Fruit fly (Drosophila melanogaster): ENCODE data around the gene LysP.
A peak's percentile ranks its signal among the peaks of the same experiment; 100 is the strongest.

The LysP gene

dm6 chr3L:1247627-1248295 is 29.3 kb upstream of the LysP start, which contains the start of the genes Psf1 and Sac1 (continued):
- TF ChIP-seq Taf1 (GFP tag; IDR thresholded peaks at IDR 0.05) (no peak), scrt (GFP tag; optimal IDR thresholded peaks at IDR 0.05) (no peak), Atf3 (GFP tag; optimal IDR thresholded peaks at IDR 0.05) (peak; percentile 50), cato (GFP tag; optimal IDR thresholded peaks at IDR 0.05; ENCODE audit: borderline replicate concordance) (peak; percentile 14), Stat92E (GFP tag; optimal IDR thresholded peaks at IDR 0.05) (peak in 1 of 3 experiments; percentile 66), CG10431 (GFP tag; optimal IDR thresholded peaks at IDR 0.05) (no peak), CG30431 (GFP tag; optimal IDR thresholded peaks at IDR 0.05) (no peak), gsb-n (tag; optimal IDR thresholded peaks at IDR 0.05) (no peak), chn (GFP tag; optimal IDR thresholded peaks at IDR 0.05) (peak; percentile 18), phol (tag; optimal IDR thresholded peaks at IDR 0.05) (peak; percentile 76), CG11723 (GFP tag; optimal IDR thresholded peaks at IDR 0.05) (no peak), Hr3 (GFP tag; optimal IDR thresholded peaks at IDR 0.05) (peak; percentile 21), caup (GFP tag; optimal IDR thresholded peaks at IDR 0.05; ENCODE audit: severe bottlenecking) (peak; percentile 23), Hmr (GFP tag; optimal IDR thresholded peaks at IDR 0.05) (peak; percentile 23), Hsf (GFP tag; optimal IDR thresholded peaks at IDR 0.05) (peak; percentile 57), Dip3 (GFP tag; optimal IDR thresholded peaks at IDR 0.05) (peak; percentile 46), pan (optimal IDR thresholded peaks at IDR 0.05) (no peak), pan (GFP tag; optimal IDR thresholded peaks at IDR 0.05 in 1 of 2, IDR thresholded peaks at IDR 0.05 in 1 of 2) (peak in 1 of 2 experiments; percentile 13), Hr51 (GFP tag; optimal IDR thresholded peaks at IDR 0.05) (peak in 1 of 2 experiments; percentile 29), CG2202 (tag; optimal IDR thresholded peaks at IDR 0.05) (no peak), CG9932 (GFP tag; IDR thresholded peaks at IDR 0.05) (peak; percentile 68; the same call in 1 of the 2 replicates), ATbp (GFP tag; optimal IDR thresholded peaks at IDR 0.05) (no peak), Dfd (GFP tag; optimal IDR thresholded peaks at IDR 0.05) (no peak), HmgD (GFP tag; optimal IDR thresholded peaks at IDR 0.05) (peak; percentile 29), Meics (GFP tag; optimal IDR thresholded peaks at IDR 0.05) (peak; percentile 23), mirr (GFP tag; optimal IDR thresholded peaks at IDR 0.05) (no peak), Nf-YB (GFP tag; optimal IDR thresholded peaks at IDR 0.05) (no peak), tap (tag; optimal IDR thresholded peaks at IDR 0.05) (no peak), tgo (GFP tag; IDR thresholded peaks at IDR 0.05) (0 out of 3 replicates have a peak, but pooled peaks have one; percentile 26), seq (GFP tag; IDR thresholded peaks at IDR 0.05) (no peak), CG4707 (GFP tag; optimal IDR thresholded peaks at IDR 0.05) (no peak), HmgZ (tag; optimal IDR thresholded peaks at IDR 0.05) (peak; percentile 45), klu (GFP tag; IDR thresholded peaks at IDR 0.05) (no peak; the same call in 1 of the 2 replicates), CG12155 (GFP tag; optimal IDR thresholded peaks at IDR 0.05) (peak; percentile 70), CG10654 (GFP tag; optimal IDR thresholded peaks at IDR 0.05) (peak; percentile 48), tll (GFP tag; optimal IDR thresholded peaks at IDR 0.05) (peak in 1 of 2 experiments; percentile 61), CG18011 (GFP tag; optimal IDR thresholded peaks at IDR 0.05) (no peak), Nf-YC (tag; optimal IDR thresholded peaks at IDR 0.05) (no peak), CG3407 (GFP tag; optimal IDR thresholded peaks at IDR 0.05) (no peak), CG14667 (GFP tag; IDR thresholded peaks at IDR 0.05) (no peak), CG7786 (GFP tag; optimal IDR thresholded peaks at IDR 0.05) (peak; percentile 55), CG7357 (GFP tag; IDR thresholded peaks at IDR 0.05) (peak; percentile 98), CG4730 (GFP tag; IDR thresholded peaks at IDR 0.05) (no peak), run (tag; optimal IDR thresholded peaks at IDR 0.05) (no peak), TFAM (GFP tag; optimal IDR thresholded peaks at IDR 0.05) (no peak), schlank (tag; optimal IDR thresholded peaks at IDR 0.05) (no peak), Sox102F (GFP tag; optimal IDR thresholded peaks at IDR 0.05) (peak; percentile 32), odd (GFP tag; optimal IDR thresholded peaks at IDR 0.05) (no peak), sr (GFP tag; IDR thresholded peaks at IDR 0.05) (no peak)
